Fruit fly (Drosophila melanogaster): ENCODE data around the gene CG17283.
"Not testable (repeated sequence)": the region's sequence is repeated elsewhere in the genome, so short reads cannot be mapped to it uniquely, and the experiment has no call there.

CG17283 gene

DNA sequence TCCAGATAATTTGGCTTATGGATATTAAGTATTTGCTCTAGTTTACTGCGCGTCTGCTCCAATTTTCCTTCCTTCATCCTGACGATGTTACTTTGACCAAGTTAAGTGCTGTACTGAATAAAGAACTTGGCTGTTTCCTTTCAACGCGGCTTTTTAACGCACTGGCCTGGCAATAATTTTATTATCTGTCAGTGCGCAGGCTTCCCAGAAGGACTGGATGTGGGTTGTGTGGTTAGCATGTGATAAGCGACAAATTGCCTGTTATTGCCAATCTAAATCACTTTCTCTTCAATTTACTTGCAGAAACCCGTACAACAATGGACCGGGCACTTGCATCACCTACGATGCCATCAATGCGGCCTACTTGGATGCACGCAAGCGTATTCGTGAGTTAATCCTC is 33.0 kb downstream of the CG17283 start, which contains the start of gene CG14331:
Gene CG14331 (minus strand): TSS at position 101 of the 400 bp plus-strand sequence.
- TF ChIP-seq ttk (optimal IDR thresholded peaks at IDR 0.05) (no peak), psq (optimal IDR thresholded peaks at IDR 0.05) (no peak), Myc (optimal IDR thresholded peaks at IDR 0.05) (no peak), Sin3A (optimal IDR thresholded peaks at IDR 0.05) (no peak), h (optimal IDR thresholded peaks at IDR 0.05) (no peak), insv (optimal IDR thresholded peaks at IDR 0.05) (no peak)

DNA sequence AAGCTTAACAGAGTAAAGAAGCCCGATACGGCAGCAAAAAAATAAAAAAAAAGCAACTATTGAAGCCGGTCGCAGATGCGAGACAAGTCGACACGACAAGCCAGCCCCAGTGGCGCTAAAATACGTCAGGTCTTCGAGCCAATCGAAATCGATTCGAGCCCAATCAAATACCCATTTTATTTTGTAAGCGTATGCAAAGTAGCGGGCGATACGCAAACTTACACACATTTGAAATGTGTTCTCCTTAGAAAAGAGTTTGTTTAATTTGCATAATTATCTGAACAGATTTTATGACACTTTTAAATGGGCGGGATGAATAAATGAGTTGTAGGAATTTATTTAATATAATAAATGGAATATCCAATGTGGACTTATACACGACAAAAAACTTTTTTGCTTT is 39.9 kb downstream of the CG17283 start:
- TF ChIP-seq psq (optimal IDR thresholded peaks at IDR 0.05) (no peak), h (optimal IDR thresholded peaks at IDR 0.05) (no peak), ttk (optimal IDR thresholded peaks at IDR 0.05) (no peak), insv (optimal IDR thresholded peaks at IDR 0.05) (no peak), Myc (optimal IDR thresholded peaks at IDR 0.05) (no peak), Sin3A (optimal IDR thresholded peaks at IDR 0.05) (no peak)

DNA sequence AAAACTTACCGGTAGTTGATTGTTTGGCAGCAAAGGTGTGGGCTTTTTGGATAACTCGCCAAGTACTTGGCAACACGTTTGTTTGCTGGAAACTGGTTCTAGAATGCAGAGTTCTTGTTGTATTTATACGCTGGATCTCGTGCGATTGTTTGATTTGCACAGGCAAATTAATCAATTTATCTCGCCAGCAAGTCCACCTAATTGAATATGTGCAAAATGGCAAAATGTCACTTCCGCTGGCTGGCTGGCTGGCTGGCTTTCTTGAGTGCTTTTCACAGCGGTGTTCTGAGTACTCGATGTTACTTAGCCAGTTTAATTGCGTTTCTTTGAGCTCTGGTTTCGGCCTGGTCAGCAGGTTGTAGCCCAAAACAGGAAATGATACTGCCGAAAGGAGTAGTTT is 41.1 kb downstream of the CG17283 start, which contains the start of gene Eh:
Gene Eh (minus strand): TSS at position 101 of the 400 bp plus-strand sequence.
- no peak for TF ChIP-seq psq (optimal IDR thresholded peaks at IDR 0.05)
- no peak for TF ChIP-seq h (optimal IDR thresholded peaks at IDR 0.05)
- no peak for TF ChIP-seq Sin3A (optimal IDR thresholded peaks at IDR 0.05)
- TF ChIP-seq Myc (optimal IDR thresholded peaks at IDR 0.05) = no peak
- TF ChIP-seq insv (optimal IDR thresholded peaks at IDR 0.05) = no peak
- no peak for TF ChIP-seq ttk (optimal IDR thresholded peaks at IDR 0.05)

DNA sequence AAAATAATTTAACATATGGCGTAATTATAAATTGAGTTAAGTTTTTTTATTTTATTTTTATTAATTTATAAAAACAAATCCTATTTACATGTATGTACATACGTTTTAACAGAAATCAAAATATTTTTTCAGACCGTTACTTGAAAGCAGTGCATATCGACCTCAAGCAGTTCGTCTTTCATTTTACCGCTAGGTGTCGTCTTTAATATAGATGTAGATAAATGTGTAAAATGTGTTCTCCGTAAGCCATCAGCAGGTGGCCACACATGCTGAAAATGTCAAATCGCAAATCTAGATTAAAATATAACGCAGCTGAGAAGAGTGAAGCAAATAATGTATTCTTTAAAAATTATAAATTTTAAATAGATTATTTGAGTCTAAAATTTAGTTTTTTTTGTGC is 41.7 kb downstream of the CG17283 start:
- TF ChIP-seq ttk (optimal IDR thresholded peaks at IDR 0.05) (no peak), h (optimal IDR thresholded peaks at IDR 0.05) (no peak), psq (optimal IDR thresholded peaks at IDR 0.05) (no peak), insv (optimal IDR thresholded peaks at IDR 0.05) (no peak), Sin3A (optimal IDR thresholded peaks at IDR 0.05) (no peak), Myc (optimal IDR thresholded peaks at IDR 0.05) (no peak)

DNA sequence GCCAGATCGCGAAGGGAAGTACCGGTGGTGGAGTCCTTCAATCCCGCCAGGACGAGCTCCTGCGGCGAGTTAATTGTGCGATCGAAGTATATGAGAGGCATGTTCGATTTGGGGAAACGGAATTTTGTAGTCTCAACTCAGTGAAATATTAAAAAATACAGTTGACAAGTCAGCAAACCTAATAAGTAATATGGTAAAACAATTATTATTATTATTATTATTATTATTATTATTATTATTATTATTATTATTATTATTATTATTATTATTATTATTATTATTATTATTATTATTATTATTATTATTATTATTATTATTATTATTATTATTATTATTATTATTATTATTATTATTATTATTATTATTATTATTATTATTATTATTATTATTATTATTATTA is 49.0 kb downstream of the CG17283 start, which contains the start of gene CG14330:
Gene CG14330 (minus strand): TSS at position 101 of the 400 bp plus-strand sequence.
- TF ChIP-seq insv, h, Sin3A (optimal IDR thresholded peaks at IDR 0.05): not testable (repeated sequence)
